Worm (Caenorhabditis elegans): ENCODE results near the gene Y102A5C.40.

- TF ChIP-seq elt-2 (tag; optimal IDR thresholded peaks at IDR 0.05) (no peak), nhr-237 (tag; optimal IDR thresholded peaks at IDR 0.05) (no peak), mef-2 (tag; optimal IDR thresholded peaks at IDR 0.05) (no peak), aha-1 (tag; optimal IDR thresholded peaks at IDR 0.05) (no peak), fos-1 (tag; optimal IDR thresholded peaks at IDR 0.05) (no peak), jun-1 (tag; optimal IDR thresholded peaks at IDR 0.05) (no peak), zag-1 (tag; optimal IDR thresholded peaks at IDR 0.05) (no peak), mep-1 (tag; optimal IDR thresholded peaks at IDR 0.05) (no peak), egl-27 (tag; optimal IDR thresholded peaks at IDR 0.05) (no peak), pqm-1 (tag; optimal IDR thresholded peaks at IDR 0.05) (no peak), lsy-2 (tag; optimal IDR thresholded peaks at IDR 0.05) (no peak), nhr-28 (tag; optimal IDR thresholded peaks at IDR 0.05) (no peak)
Observed at ce11 chrV:16980368-16980767, 6.6 kb downstream of the Y102A5C.40 start, which contains the start of gene srz-54.

Data from whole organism, L1 larva.